Fruit fly (Drosophila melanogaster): Measurements from ENCODE around the gene ppk7.

- TF ChIP-seq insv (optimal IDR thresholded peaks at IDR 0.05) (no peak), psq (optimal IDR thresholded peaks at IDR 0.05) (no peak)
These were observed 2.7 kb upstream of the ppk7 start for dm6 chr2L:6356686-6357362.

All from Kc167 (cell line).